Worm (Caenorhabditis elegans) whole organism, L1 larva: ENCODE results near the gene F40F8.1.

Experiments used
- blmp-1 ChIP-seq: fragments of 150-350 bp; optimal IDR thresholded peaks from 2 replicates; lab custom pipeline; 2014; ENCODE audit warnings: missing biosample characterization, missing genetic modification characterization
- efl-3 ChIP-seq: fragments of 200-800 bp; sonication (Bioruptor generic); optimal IDR thresholded peaks from 2 replicates; lab custom pipeline; 2018; ENCODE audit warnings: mild to moderate bottlenecking, missing genetic modification characterization, missing compliant biosample characterization
- elt-2 ChIP-seq: sonication (generic microtip); optimal IDR thresholded peaks from 2 replicates; lab custom pipeline; 2016; ENCODE audit warnings: missing genetic modification characterization, mild to moderate bottlenecking, inconsistent platforms, missing compliant biosample characterization, missing genetic modification reagents
- elt-3 ChIP-seq, 6 experiments: fragments of 150-350 bp in 1 of 6; sonication (generic microtip); optimal IDR thresholded peaks; 2 replicates each; lab custom pipeline; 2017 to 2018; ENCODE audit warnings: missing biosample characterization in 6 of 6, missing genetic modification characterization in 6 of 6, inconsistent platforms in 1 of 6
- lin-14 ChIP-seq: fragments of 200-800 bp; sonication (Bioruptor generic); optimal IDR thresholded peaks from 2 replicates; lab custom pipeline; 2018; ENCODE audit warnings: mild to moderate bottlenecking, missing genetic modification characterization, moderate library complexity, missing compliant biosample characterization
- lin-39 ChIP-seq: fragments of 150-350 bp; optimal IDR thresholded peaks from 2 replicates; lab custom pipeline; 2014; ENCODE audit warnings: missing biosample characterization, missing genetic modification reagents, missing genetic modification characterization
- lir-3 ChIP-seq: sonication (generic microtip); optimal IDR thresholded peaks from 2 replicates; lab custom pipeline; 2016; ENCODE audit warnings: mild to moderate bottlenecking, missing genetic modification characterization, moderate library complexity, missing compliant biosample characterization; ENCODE audit not compliant: poor library complexity
- mdl-1 ChIP-seq, 2 experiments: fragments of 150-350 bp; optimal IDR thresholded peaks; 2 replicates each; lab custom pipeline; 2014 to 2017; ENCODE audit warnings: missing biosample characterization in 2 of 2, missing genetic modification characterization in 2 of 2, inconsistent platforms in 1 of 2
- nhr-11 ChIP-seq: fragments of 150-350 bp; optimal IDR thresholded peaks from 2 replicates; lab custom pipeline; 2014; ENCODE audit warnings: missing biosample characterization, missing genetic modification characterization
- nhr-237 ChIP-seq: fragments of 150-350 bp; optimal IDR thresholded peaks from 2 replicates; lab custom pipeline; 2014; ENCODE audit warnings: missing biosample characterization, missing genetic modification characterization
- nhr-77 ChIP-seq: fragments of 150-350 bp; optimal IDR thresholded peaks from 2 replicates; lab custom pipeline; 2014; ENCODE audit warnings: missing biosample characterization, missing genetic modification characterization
- skn-1 ChIP-seq: fragments of 150-350 bp; optimal IDR thresholded peaks from 2 replicates; lab custom pipeline; 2014; ENCODE audit warnings: missing biosample characterization, missing genetic modification characterization
- snpc-4 ChIP-seq: fragments of 150-350 bp; optimal IDR thresholded peaks from 2 replicates; lab custom pipeline; 2014; ENCODE audit warnings: missing biosample characterization, missing genetic modification characterization

- TF ChIP-seq elt-3 (tag; optimal IDR thresholded peaks at IDR 0.05; lab: Kevin White, UChicago) (no peak), blmp-1 (no peak), elt-2 (tag; lab: Kevin White, UChicago) (peak; percentile 60), lir-3 (tag; lab: Kevin White, UChicago) (no peak), nhr-77 (tag; lab: Kevin White, UChicago) (no peak), skn-1 (no peak), snpc-4 (tag; lab: Kevin White, UChicago) (no peak), lin-14 (GFP tag; lab: Kevin White, UChicago) (no peak), mdl-1 (tag; optimal IDR thresholded peaks at IDR 0.05; lab: Kevin White, UChicago) (no peak), efl-3 (GFP tag; lab: Kevin White, UChicago) (no peak), lin-39 (tag; lab: Kevin White, UChicago) (no peak), nhr-237 (tag; lab: Kevin White, UChicago) (no peak), nhr-11 (no peak)
Measured at ce11 chrII:11149866-11150685, 22.6 kb downstream of the F40F8.1 start.
